Fruit fly (Drosophila melanogaster) whole organism, embryonic: ENCODE data around the gene cwo.

Source experiments
- Blimp-1 ChIP-seq: fragments of 200-800 bp; sonication (Bioruptor generic); optimal IDR thresholded peaks from 3 replicates; lab custom pipeline; 2018; ENCODE audit warnings: missing biosample characterization, missing genetic modification characterization, mild to moderate bottlenecking, moderate library complexity, missing genetic modification reagents
- CG11085 ChIP-seq: fragments of 200-800 bp; sonication (Bioruptor generic); IDR thresholded peaks from 2 replicates; pipeline ENCODE4 v1.3.6; 2022; ENCODE audit warnings: missing biosample characterization, missing genetic modification characterization
- CG11398 ChIP-seq: fragments of 200-800 bp; sonication (Bioruptor generic); optimal IDR thresholded peaks from 2 replicates; lab custom pipeline; 2016; ENCODE audit warnings: missing biosample characterization, missing genetic modification characterization
- CG11723 ChIP-seq: fragments of 200-800 bp; sonication (Bioruptor generic); optimal IDR thresholded peaks from 2 replicates; lab custom pipeline; 2017; ENCODE audit warnings: missing biosample characterization, mild to moderate bottlenecking, missing genetic modification characterization
- CG13424 ChIP-seq: fragments of 200-800 bp; sonication (Bioruptor generic); optimal IDR thresholded peaks from 2 replicates; lab custom pipeline; 2019; ENCODE audit warnings: missing biosample characterization, mild to moderate bottlenecking, missing genetic modification characterization, moderate library complexity
- CG14667 ChIP-seq: fragments of 200-800 bp; sonication (Bioruptor generic); IDR thresholded peaks from 2 replicates; pipeline ENCODE4 v1.3.6; 2022; ENCODE audit warnings: missing biosample characterization, missing genetic modification characterization
- CG15514 ChIP-seq: fragments of 200-800 bp; sonication (Bioruptor generic); optimal IDR thresholded peaks from 3 replicates; lab custom pipeline; 2017; ENCODE audit warnings: missing biosample characterization, missing genetic modification characterization, mild to moderate bottlenecking, moderate library complexity, missing genetic modification reagents
- CG18599 ChIP-seq: fragments of 200-800 bp; sonication (Bioruptor generic); optimal IDR thresholded peaks from 3 replicates; lab custom pipeline; 2017; ENCODE audit warnings: missing biosample characterization, missing genetic modification characterization, mild to moderate bottlenecking, moderate library complexity, missing genetic modification reagents
- CG2678 ChIP-seq: fragments of 200-800 bp; sonication (Bioruptor generic); optimal IDR thresholded peaks from 3 replicates; lab custom pipeline; 2019; ENCODE audit warnings: missing biosample characterization, mild to moderate bottlenecking, missing genetic modification characterization, moderate library complexity
- CG30403 ChIP-seq: fragments of 200-800 bp; sonication (Bioruptor generic); optimal IDR thresholded peaks from 3 replicates; lab custom pipeline; 2016; ENCODE audit warnings: missing biosample characterization, missing genetic modification characterization
- CG32772 ChIP-seq: fragments of 200-800 bp; sonication (Bioruptor generic); IDR thresholded peaks from 2 replicates; pipeline ENCODE4 v1.3.6; 2022; ENCODE audit warnings: missing biosample characterization, missing genetic modification characterization
- CG4617 ChIP-seq: fragments of 200-800 bp; sonication (Bioruptor generic); optimal IDR thresholded peaks from 3 replicates; lab custom pipeline; 2016; ENCODE audit warnings: missing biosample characterization, missing genetic modification characterization, borderline replicate concordance
- CG4730 ChIP-seq: fragments of 200-800 bp; sonication (Bioruptor generic); IDR thresholded peaks from 2 replicates; pipeline ENCODE4 v1.3.6; 2022; ENCODE audit warnings: missing biosample characterization, missing genetic modification characterization
- CG8388 ChIP-seq: fragments of 200-800 bp; sonication (Bioruptor generic); optimal IDR thresholded peaks from 2 replicates; lab custom pipeline; 2019; ENCODE audit warnings: missing biosample characterization, mild to moderate bottlenecking, missing genetic modification characterization, moderate library complexity
- CG9215 ChIP-seq: fragments of 200-800 bp; sonication (Bioruptor generic); IDR thresholded peaks from 2 replicates; pipeline ENCODE4 v1.3.6; 2022; ENCODE audit warnings: missing biosample characterization, missing genetic modification characterization
- CG9437 ChIP-seq: fragments of 200-800 bp; sonication (Bioruptor generic); optimal IDR thresholded peaks from 2 replicates; lab custom pipeline; 2018; ENCODE audit warnings: missing biosample characterization, mild to moderate bottlenecking, missing genetic modification characterization
- Deaf1 ChIP-seq: fragments of 200-800 bp; optimal IDR thresholded peaks from 3 replicates; lab custom pipeline; 2019; ENCODE audit warnings: missing biosample characterization, mild to moderate bottlenecking, missing genetic modification characterization, moderate library complexity
- Doc3 ChIP-seq: fragments of 200-800 bp; sonication (Bioruptor generic); IDR thresholded peaks from 3 replicates; pipeline ENCODE4 v1.3.6; 2022; ENCODE audit warnings: missing biosample characterization, missing genetic modification characterization; ENCODE audit not compliant: partially characterized antibody
- Dp ChIP-seq: fragments of 200-800 bp; sonication (Bioruptor generic); optimal IDR thresholded peaks from 2 replicates; lab custom pipeline; 2018; ENCODE audit warnings: missing biosample characterization, mild to moderate bottlenecking, missing genetic modification characterization, moderate library complexity
- Dref ChIP-seq: fragments of 200-800 bp; sonication (Bioruptor generic); IDR thresholded peaks from 2 replicates; pipeline ENCODE4 v1.3.6; 2022; ENCODE audit warnings: missing biosample characterization, missing genetic modification characterization
- Fer1 ChIP-seq: fragments of 200-800 bp; sonication (Bioruptor generic); optimal IDR thresholded peaks from 2 replicates; lab custom pipeline; 2017; ENCODE audit warnings: missing biosample characterization, mild to moderate bottlenecking, missing genetic modification characterization
- H15 ChIP-seq: fragments of 200-800 bp; sonication (Bioruptor generic); IDR thresholded peaks from 3 replicates; pipeline ENCODE4 v1.3.6; 2022; ENCODE audit warnings: missing biosample characterization, missing genetic modification characterization
- HLH54F ChIP-seq: fragments of 200-800 bp; sonication (Bioruptor generic); optimal IDR thresholded peaks from 3 replicates; lab custom pipeline; 2016; ENCODE audit warnings: missing biosample characterization, missing genetic modification characterization
- Hand ChIP-seq: fragments of 200-800 bp; sonication (Bioruptor generic); optimal IDR thresholded peaks from 2 replicates; lab custom pipeline; 2017; ENCODE audit warnings: mild to moderate bottlenecking, missing biosample characterization, missing genetic modification reagents, missing genetic modification characterization
- Hr78 ChIP-seq, 2 experiments: fragments of 200-800 bp in 1 of 2; fragments of >200 bp in 1 of 2; sonication (Bioruptor generic) in 1 of 2; optimal IDR thresholded peaks; 2 replicates each; lab custom pipeline; 2017 to 2019; ENCODE audit warnings: missing biosample characterization in 2 of 2, missing genetic modification characterization in 2 of 2, mild to moderate bottlenecking in 1 of 2, moderate library complexity in 1 of 2
- Meics ChIP-seq: fragments of 200-800 bp; sonication (Bioruptor generic); optimal IDR thresholded peaks from 2 replicates; lab custom pipeline; 2017; ENCODE audit warnings: missing biosample characterization, mild to moderate bottlenecking, missing genetic modification characterization
- Oli ChIP-seq: fragments of 200-800 bp; sonication (Bioruptor generic); optimal IDR thresholded peaks from 2 replicates; lab custom pipeline; 2018; ENCODE audit warnings: missing biosample characterization, mild to moderate bottlenecking, missing genetic modification characterization, moderate library complexity
- bowl ChIP-seq: fragments of 200-800 bp; sonication (Bioruptor generic); IDR thresholded peaks from 2 replicates; pipeline ENCODE4 v1.3.6; 2022; ENCODE audit warnings: missing biosample characterization, missing genetic modification characterization
- br ChIP-seq: fragments of >200 bp; optimal IDR thresholded peaks from 2 replicates; lab custom pipeline; 2017
- bsh ChIP-seq, 2 experiments: fragments of 200-800 bp; sonication (Bioruptor generic); optimal IDR thresholded peaks; 2 replicates each; lab custom pipeline; 2017 to 2018; ENCODE audit warnings: mild to moderate bottlenecking in 2 of 2, missing biosample characterization in 2 of 2, missing genetic modification characterization in 2 of 2, moderate library complexity in 1 of 2
- btn ChIP-seq: fragments of 200-800 bp; sonication (Bioruptor generic); optimal IDR thresholded peaks from 2 replicates; lab custom pipeline; 2016; ENCODE audit warnings: missing biosample characterization, missing genetic modification characterization
- crp ChIP-seq, 2 experiments: fragments of 200-800 bp; sonication (Bioruptor generic); optimal IDR thresholded peaks; 2 replicates in 1 of 2; 3 replicates in 1 of 2; lab custom pipeline; 2017; ENCODE audit warnings: missing biosample characterization in 2 of 2, missing genetic modification characterization in 2 of 2, mild to moderate bottlenecking in 1 of 2, moderate library complexity in 1 of 2
- dm ChIP-seq: fragments of 200-800 bp; sonication (Bioruptor generic); optimal IDR thresholded peaks from 3 replicates; lab custom pipeline; 2016; ENCODE audit warnings: missing biosample characterization, missing genetic modification characterization
- emc ChIP-seq: fragments of 200-800 bp; sonication (Bioruptor generic); optimal IDR thresholded peaks from 2 replicates; lab custom pipeline; 2016; ENCODE audit warnings: missing biosample characterization, missing genetic modification characterization
- gcm ChIP-seq: fragments of 200-800 bp; sonication (Bioruptor generic); optimal IDR thresholded peaks from 2 replicates; lab custom pipeline; 2019; ENCODE audit warnings: missing biosample characterization, mild to moderate bottlenecking, missing genetic modification characterization, moderate library complexity
- grau ChIP-seq: fragments of 200-800 bp; optimal IDR thresholded peaks from 3 replicates; lab custom pipeline; 2019; ENCODE audit warnings: missing biosample characterization, mild to moderate bottlenecking, missing genetic modification characterization, moderate library complexity
- gro ChIP-seq: fragments of 200-800 bp; sonication (Bioruptor generic); optimal IDR thresholded peaks from 2 replicates; lab custom pipeline; 2016; ENCODE audit warnings: missing biosample characterization, missing genetic modification characterization
- ind ChIP-seq: fragments of 200-800 bp; sonication (Bioruptor generic); optimal IDR thresholded peaks from 3 replicates; lab custom pipeline; 2016; ENCODE audit warnings: missing biosample characterization, missing genetic modification characterization
- inv ChIP-seq: fragments of 200-800 bp; sonication (Bioruptor generic); IDR thresholded peaks from 2 replicates; pipeline ENCODE4 v1.3.6; 2022; ENCODE audit warnings: missing biosample characterization, missing genetic modification characterization; ENCODE audit not compliant: partially characterized antibody
- knrl ChIP-seq: fragments of 200-800 bp; sonication (Bioruptor generic); IDR thresholded peaks from 3 replicates; pipeline ENCODE4 v1.3.6; 2022; ENCODE audit warnings: missing biosample characterization, missing genetic modification characterization; ENCODE audit not compliant: partially characterized antibody
- lab ChIP-seq: fragments of 200-800 bp; sonication (Bioruptor generic); optimal IDR thresholded peaks from 3 replicates; lab custom pipeline; 2017; ENCODE audit warnings: missing biosample characterization, missing genetic modification characterization, mild to moderate bottlenecking, moderate library complexity, missing genetic modification reagents
- lbe ChIP-seq: fragments of 200-800 bp; sonication (Bioruptor generic); optimal IDR thresholded peaks from 2 replicates; lab custom pipeline; 2016; ENCODE audit warnings: missing biosample characterization, mild to moderate bottlenecking, missing genetic modification characterization
- lmd ChIP-seq: fragments of 200-800 bp; sonication (Bioruptor generic); IDR thresholded peaks from 2 replicates; pipeline ENCODE4 v1.3.6; 2022; ENCODE audit warnings: missing biosample characterization, missing genetic modification characterization
- sob ChIP-seq: fragments of 200-800 bp; sonication (Bioruptor generic); IDR thresholded peaks from 2 replicates; pipeline ENCODE4 v1.3.6; 2022; ENCODE audit warnings: missing biosample characterization, missing genetic modification characterization
- stwl ChIP-seq: fragments of 200-800 bp; sonication (Bioruptor generic); optimal IDR thresholded peaks from 3 replicates; lab custom pipeline; 2018; ENCODE audit warnings: missing biosample characterization, mild to moderate bottlenecking, missing genetic modification characterization, moderate library complexity
- tx ChIP-seq: fragments of 200-800 bp; sonication (Bioruptor generic); optimal IDR thresholded peaks from 2 replicates; lab custom pipeline; 2016; ENCODE audit warnings: missing biosample characterization, missing genetic modification characterization
- vfl ChIP-seq: fragments of 200-800 bp; sonication (Bioruptor generic); optimal IDR thresholded peaks from 2 replicates; lab custom pipeline; 2016; ENCODE audit warnings: missing biosample characterization, missing genetic modification characterization
- yki ChIP-seq: fragments of >200 bp; optimal IDR thresholded peaks from 3 replicates; lab custom pipeline; 2018
- zen ChIP-seq: fragments of 200-800 bp; sonication (Bioruptor generic); optimal IDR thresholded peaks from 3 replicates; lab custom pipeline; 2018; ENCODE audit warnings: missing biosample characterization, mild to moderate bottlenecking, missing genetic modification characterization, moderate library complexity
- zfh1 ChIP-seq: fragments of 200-800 bp; sonication (Bioruptor generic); IDR thresholded peaks from 3 replicates; pipeline ENCODE4 v1.3.6; 2022; ENCODE audit warnings: missing biosample characterization, missing genetic modification characterization

The cwo gene

dm6 chr3R:10415923-10416322 lies 27.9 kb downstream of the cwo start, which contains the start of gene CG6345 (continued):
- TF ChIP-seq stwl (tag; lab: Kevin White, UChicago): peak; percentile 81
- peak; percentile 59; the same call in 1 of the 2 replicates for TF ChIP-seq bowl (GFP tag; lab: Robert Waterston, UW)
- TF ChIP-seq Blimp-1 (GFP tag; lab: Kevin White, UChicago): peak; percentile 82
- peak; percentile 83 for TF ChIP-seq sob (GFP tag; lab: Robert Waterston, UW)
- peak; percentile 81 for TF ChIP-seq Dp (GFP tag; lab: Kevin White, UChicago)
- peak; percentile 80 for TF ChIP-seq lmd (GFP tag; lab: Robert Waterston, UW)
- TF ChIP-seq crp (GFP tag; optimal IDR thresholded peaks at IDR 0.05; lab: Kevin White, UChicago): peak; percentile 77 to 94
- peak; percentile 93 for TF ChIP-seq lab (GFP tag; lab: Kevin White, UChicago)
- peak; percentile 72 for TF ChIP-seq CG8388 (GFP tag; lab: Kevin White, UChicago)
- peak; percentile 81 for TF ChIP-seq CG13424
- TF ChIP-seq HLH54F (GFP tag; lab: Kevin White, UChicago): peak; percentile 50
- peak; percentile 60 for TF ChIP-seq CG4617 (GFP tag; lab: Kevin White, UChicago)
- TF ChIP-seq Deaf1 (tag; lab: Kevin White, UChicago): peak; percentile 38
- TF ChIP-seq Meics (GFP tag; lab: Kevin White, UChicago): peak; percentile 90
- peak; percentile 51 for TF ChIP-seq vfl (GFP tag; lab: Kevin White, UChicago)
- TF ChIP-seq bsh (GFP tag; optimal IDR thresholded peaks at IDR 0.05; lab: Kevin White, UChicago): peak in 1 of 2 experiments; percentile 84
- TF ChIP-seq Dref (GFP tag; lab: Robert Waterston, UW): no peak
- TF ChIP-seq ind (GFP tag; lab: Kevin White, UChicago): peak; percentile 83
- peak; percentile 71 for TF ChIP-seq CG11723 (GFP tag; lab: Kevin White, UChicago)
- TF ChIP-seq H15 (GFP tag; lab: Robert Waterston, UW): peak; percentile 77
- TF ChIP-seq CG11398: peak; percentile 67
- TF ChIP-seq inv (GFP tag; lab: Robert Waterston, UW): no peak
- TF ChIP-seq lbe: peak; percentile 48
- peak; percentile 44 for TF ChIP-seq emc (GFP tag; lab: Kevin White, UChicago)
- TF ChIP-seq gro (GFP tag; lab: Kevin White, UChicago): peak; percentile 74
- peak; percentile 57 for TF ChIP-seq tx (GFP tag; lab: Kevin White, UChicago)
- TF ChIP-seq gcm (GFP tag; lab: Kevin White, UChicago): peak; percentile 73
- TF ChIP-seq br (lab: Kevin White, UChicago): no peak
- TF ChIP-seq CG30403: peak; percentile 76
- peak; percentile 41; the same call in 1 of the 3 replicates for TF ChIP-seq knrl (GFP tag; lab: Robert Waterston, UW)
- TF ChIP-seq Oli (tag; lab: Kevin White, UChicago): peak; percentile 68
- peak; percentile 89 for TF ChIP-seq btn
- peak; percentile 50 for TF ChIP-seq Hand (GFP tag; lab: Kevin White, UChicago)
- peak; percentile 89 for TF ChIP-seq zen
- TF ChIP-seq CG14667 (GFP tag; lab: Robert Waterston, UW): peak; percentile 49; the same call in 1 of the 2 replicates
- TF ChIP-seq Doc3: no peak
- no peak for TF ChIP-seq Hr78 (GFP tag; optimal IDR thresholded peaks at IDR 0.05; lab: Kevin White, UChicago)
- TF ChIP-seq yki (lab: Kevin White, UChicago): no peak
- TF ChIP-seq CG11085 (GFP tag; lab: Robert Waterston, UW): peak; percentile 77; the same call in 1 of the 2 replicates
- TF ChIP-seq CG9215 (GFP tag; lab: Robert Waterston, UW): peak; percentile 20; the same call in 1 of the 2 replicates
- peak; percentile 69 for TF ChIP-seq CG4730
- TF ChIP-seq CG9437 (GFP tag; lab: Kevin White, UChicago): peak; percentile 69
- peak; percentile 89 for TF ChIP-seq CG15514 (GFP tag; lab: Kevin White, UChicago)
- peak; percentile 84 for TF ChIP-seq zfh1 (GFP tag; lab: Robert Waterston, UW)
- peak; percentile 77 for TF ChIP-seq grau
- TF ChIP-seq Fer1 (GFP tag; lab: Kevin White, UChicago): peak; percentile 93
- peak; percentile 80 for TF ChIP-seq CG2678 (tag; lab: Kevin White, UChicago)
- peak; percentile 81 for TF ChIP-seq CG18599 (GFP tag; lab: Kevin White, UChicago)
- TF ChIP-seq CG32772 (GFP tag; lab: Robert Waterston, UW): peak; percentile 75
- peak; percentile 76 for TF ChIP-seq dm (GFP tag; lab: Kevin White, UChicago)
